Fruit fly (Drosophila melanogaster) whole organism, embryonic: ENCODE results near the gene Sptz.

Experiments
- Bgb ChIP-seq: fragments of 200-800 bp; sonication (Bioruptor generic); IDR thresholded peaks from 2 replicates; pipeline ENCODE4 v1.3.6; 2022; ENCODE audit warnings: missing biosample characterization, missing genetic modification characterization; ENCODE audit not compliant: partially characterized antibody
- CG10267 ChIP-seq: fragments of 200-800 bp; sonication (Bioruptor generic); optimal IDR thresholded peaks from 2 replicates; lab custom pipeline; 2018; ENCODE audit warnings: missing biosample characterization, mild to moderate bottlenecking, missing genetic modification characterization, moderate library complexity
- CG13287 ChIP-seq: fragments of 200-800 bp; sonication (Bioruptor generic); IDR thresholded peaks from 2 replicates; pipeline ENCODE4 v1.3.6; 2022; ENCODE audit warnings: missing biosample characterization, missing genetic modification characterization; ENCODE audit not compliant: partially characterized antibody
- CG15073 ChIP-seq: fragments of 200-800 bp; sonication (Bioruptor generic); optimal IDR thresholded peaks from 2 replicates; lab custom pipeline; 2016; ENCODE audit warnings: missing biosample characterization, missing genetic modification characterization
- CG1529 ChIP-seq: fragments of 200-800 bp; sonication (Bioruptor generic); optimal IDR thresholded peaks from 3 replicates; lab custom pipeline; 2018; ENCODE audit warnings: missing biosample characterization, missing genetic modification characterization
- CG15514 ChIP-seq: fragments of 200-800 bp; sonication (Bioruptor generic); optimal IDR thresholded peaks from 3 replicates; lab custom pipeline; 2017; ENCODE audit warnings: missing biosample characterization, missing genetic modification characterization, mild to moderate bottlenecking, moderate library complexity, missing genetic modification reagents
- CG17359 ChIP-seq: fragments of 200-800 bp; sonication (Bioruptor generic); optimal IDR thresholded peaks from 3 replicates; lab custom pipeline; 2018; ENCODE audit warnings: missing biosample characterization, mild to moderate bottlenecking, missing genetic modification characterization, moderate library complexity
- CG2678 ChIP-seq: fragments of 200-800 bp; sonication (Bioruptor generic); optimal IDR thresholded peaks from 3 replicates; lab custom pipeline; 2019; ENCODE audit warnings: missing biosample characterization, mild to moderate bottlenecking, missing genetic modification characterization, moderate library complexity
- CG2889 ChIP-seq: fragments of 200-800 bp; sonication (Bioruptor generic); IDR thresholded peaks from 3 replicates; pipeline ENCODE4 v1.3.6; 2022; ENCODE audit warnings: missing biosample characterization, missing genetic modification characterization
- CG3065 ChIP-seq: fragments of 200-800 bp; sonication (Bioruptor generic); optimal IDR thresholded peaks from 2 replicates; lab custom pipeline; 2016; ENCODE audit warnings: missing biosample characterization, missing genetic modification characterization
- CG31441 ChIP-seq: fragments of 200-800 bp; sonication (Bioruptor generic); IDR thresholded peaks from 2 replicates; pipeline ENCODE4 v1.3.6; 2022; ENCODE audit warnings: missing biosample characterization, missing genetic modification characterization
- CG32532 ChIP-seq: fragments of 200-800 bp; sonication (Bioruptor generic); IDR thresholded peaks from 2 replicates; pipeline ENCODE4 v1.3.6; 2022; ENCODE audit warnings: missing biosample characterization, missing genetic modification characterization
- CG34224 ChIP-seq: fragments of 200-800 bp; sonication (Bioruptor generic); IDR thresholded peaks from 3 replicates; pipeline ENCODE4 v1.3.6; 2022; ENCODE audit warnings: missing biosample characterization, missing genetic modification characterization; ENCODE audit not compliant: partially characterized antibody
- CG34376 ChIP-seq: fragments of 200-800 bp; sonication (Bioruptor generic); optimal IDR thresholded peaks from 2 replicates; lab custom pipeline; 2018; ENCODE audit warnings: missing biosample characterization, mild to moderate bottlenecking, missing genetic modification characterization
- CG5245 ChIP-seq: fragments of 200-800 bp; sonication (Bioruptor generic); optimal IDR thresholded peaks from 3 replicates; lab custom pipeline; 2016; ENCODE audit warnings: missing biosample characterization, missing genetic modification characterization
- CG7786 ChIP-seq: fragments of 200-800 bp; sonication (Bioruptor generic); optimal IDR thresholded peaks from 2 replicates; lab custom pipeline; 2016; ENCODE audit warnings: missing biosample characterization, missing genetic modification characterization
- CG7987 ChIP-seq: fragments of 200-800 bp; sonication (Bioruptor generic); optimal IDR thresholded peaks from 2 replicates; lab custom pipeline; 2018; ENCODE audit warnings: missing biosample characterization, mild to moderate bottlenecking, missing genetic modification characterization, moderate library complexity
- CG8388 ChIP-seq: fragments of 200-800 bp; sonication (Bioruptor generic); optimal IDR thresholded peaks from 2 replicates; lab custom pipeline; 2019; ENCODE audit warnings: missing biosample characterization, mild to moderate bottlenecking, missing genetic modification characterization, moderate library complexity
- CG9727 ChIP-seq: fragments of 200-800 bp; sonication (Bioruptor generic); optimal IDR thresholded peaks from 3 replicates; lab custom pipeline; 2017; ENCODE audit warnings: missing biosample characterization, mild to moderate bottlenecking, missing genetic modification characterization
- CG9932 ChIP-seq: fragments of 200-800 bp; sonication (Bioruptor generic); IDR thresholded peaks from 2 replicates; pipeline ENCODE4 v1.3.6; 2022; ENCODE audit warnings: missing biosample characterization, missing genetic modification characterization
- CoRest ChIP-seq: fragments of 200-800 bp; sonication (Bioruptor generic); optimal IDR thresholded peaks from 3 replicates; lab custom pipeline; 2018; ENCODE audit warnings: missing biosample characterization, mild to moderate bottlenecking, missing genetic modification characterization, moderate library complexity
- Dll ChIP-seq: fragments of 200-800 bp; sonication (Bioruptor generic); IDR thresholded peaks from 4 replicates; pipeline ENCODE4 v1.3.6; 2022; ENCODE audit warnings: missing biosample characterization, missing genetic modification characterization; ENCODE audit not compliant: partially characterized antibody
- Dref ChIP-seq: fragments of 200-800 bp; sonication (Bioruptor generic); IDR thresholded peaks from 2 replicates; pipeline ENCODE4 v1.3.6; 2022; ENCODE audit warnings: missing biosample characterization, missing genetic modification characterization
- Fer3 ChIP-seq: fragments of 200-800 bp; sonication (Bioruptor generic); optimal IDR thresholded peaks from 2 replicates; lab custom pipeline; 2018; ENCODE audit warnings: missing biosample characterization, mild to moderate bottlenecking, missing genetic modification characterization, moderate library complexity
- HLH54F ChIP-seq: fragments of 200-800 bp; sonication (Bioruptor generic); optimal IDR thresholded peaks from 3 replicates; lab custom pipeline; 2016; ENCODE audit warnings: missing biosample characterization, missing genetic modification characterization
- Med ChIP-seq: fragments of 200-800 bp; sonication (Bioruptor generic); peaks from one replicate; lab custom pipeline; 2016; ENCODE audit warnings: missing biosample characterization, missing genetic modification characterization, mild to moderate bottlenecking, inconsistent platforms, moderate library complexity
- Mrtf ChIP-seq: fragments of 200-800 bp; sonication (Bioruptor generic); IDR thresholded peaks from 3 replicates; pipeline ENCODE4 v1.3.6; 2022; ENCODE audit warnings: missing biosample characterization, missing genetic modification characterization
- NK7.1 ChIP-seq: fragments of 200-800 bp; sonication (Bioruptor generic); optimal IDR thresholded peaks from 3 replicates; lab custom pipeline; 2016; ENCODE audit warnings: missing biosample characterization, missing genetic modification characterization
- Optix ChIP-seq: fragments of 200-800 bp; sonication (Bioruptor generic); IDR thresholded peaks from 3 replicates; pipeline ENCODE4 v1.3.6; 2022; ENCODE audit warnings: missing biosample characterization, missing genetic modification characterization
- Side ChIP-seq: fragments of 200-800 bp; sonication (Bioruptor generic); optimal IDR thresholded peaks from 2 replicates; lab custom pipeline; 2016; ENCODE audit warnings: missing biosample characterization, missing genetic modification characterization
- Sry-δ ChIP-seq: fragments of 200-800 bp; sonication (Bioruptor generic); optimal IDR thresholded peaks from 2 replicates; lab custom pipeline; 2016; ENCODE audit warnings: missing biosample characterization, missing genetic modification characterization
- Vsx1 ChIP-seq: fragments of 200-800 bp; sonication (Bioruptor generic); optimal IDR thresholded peaks from 2 replicates; lab custom pipeline; 2017; ENCODE audit warnings: missing biosample characterization, mild to moderate bottlenecking, missing genetic modification characterization, missing genetic modification reagents
- Xbp1 ChIP-seq: fragments of 200-800 bp; sonication (Bioruptor generic); optimal IDR thresholded peaks from 3 replicates; lab custom pipeline; 2016; ENCODE audit warnings: missing biosample characterization, mild to moderate bottlenecking, missing genetic modification characterization
- ap ChIP-seq: fragments of 200-800 bp; sonication (Bioruptor generic); IDR thresholded peaks from 2 replicates; pipeline ENCODE4 v1.3.6; 2022; ENCODE audit warnings: missing biosample characterization, missing genetic modification characterization
- ara ChIP-seq: fragments of 200-800 bp; sonication (Bioruptor generic); IDR thresholded peaks from 2 replicates; pipeline ENCODE4 v1.3.6; 2022; ENCODE audit warnings: missing biosample characterization, missing genetic modification characterization
- ci ChIP-seq: fragments of 200-800 bp; sonication (Bioruptor generic); IDR thresholded peaks from 3 replicates; pipeline ENCODE4 v1.3.6; 2022; ENCODE audit warnings: missing biosample characterization, missing genetic modification characterization
- crp ChIP-seq, 2 experiments: fragments of 200-800 bp; sonication (Bioruptor generic); optimal IDR thresholded peaks; 2 replicates in 1 of 2; 3 replicates in 1 of 2; lab custom pipeline; 2017; ENCODE audit warnings: missing biosample characterization in 2 of 2, missing genetic modification characterization in 2 of 2, mild to moderate bottlenecking in 1 of 2, moderate library complexity in 1 of 2
- dm ChIP-seq: fragments of 200-800 bp; sonication (Bioruptor generic); optimal IDR thresholded peaks from 3 replicates; lab custom pipeline; 2016; ENCODE audit warnings: missing biosample characterization, missing genetic modification characterization
- dysf ChIP-seq: fragments of 200-800 bp; sonication (Bioruptor generic); IDR thresholded peaks from 3 replicates; pipeline ENCODE4 v1.3.6; 2022; ENCODE audit warnings: missing biosample characterization, missing genetic modification characterization
- fru ChIP-seq: fragments of >200 bp; optimal IDR thresholded peaks from 2 replicates; lab custom pipeline; 2017
- jing ChIP-seq: fragments of 200-800 bp; sonication (Bioruptor generic); optimal IDR thresholded peaks from 2 replicates; lab custom pipeline; 2018; ENCODE audit warnings: missing biosample characterization, mild to moderate bottlenecking, missing genetic modification characterization
- knrl ChIP-seq: fragments of 200-800 bp; sonication (Bioruptor generic); IDR thresholded peaks from 3 replicates; pipeline ENCODE4 v1.3.6; 2022; ENCODE audit warnings: missing biosample characterization, missing genetic modification characterization; ENCODE audit not compliant: partially characterized antibody
- lmd ChIP-seq: fragments of 200-800 bp; sonication (Bioruptor generic); IDR thresholded peaks from 2 replicates; pipeline ENCODE4 v1.3.6; 2022; ENCODE audit warnings: missing biosample characterization, missing genetic modification characterization
- pita ChIP-seq: fragments of 200-800 bp; sonication (Bioruptor generic); optimal IDR thresholded peaks from 2 replicates; lab custom pipeline; 2017; ENCODE audit warnings: missing biosample characterization, mild to moderate bottlenecking, missing genetic modification characterization
- pnt ChIP-seq: fragments of 200-800 bp; sonication (Bioruptor generic); optimal IDR thresholded peaks from 3 replicates; lab custom pipeline; 2016; ENCODE audit warnings: missing biosample characterization, missing genetic modification characterization
- pzg ChIP-seq: fragments of 200-800 bp; sonication (Bioruptor generic); optimal IDR thresholded peaks from 3 replicates; lab custom pipeline; 2018; ENCODE audit warnings: missing biosample characterization, mild to moderate bottlenecking, missing genetic modification characterization, moderate library complexity
- repo ChIP-seq: fragments of 200-800 bp; sonication (Bioruptor generic); optimal IDR thresholded peaks from 2 replicates; lab custom pipeline; 2016; ENCODE audit warnings: missing biosample characterization, missing genetic modification characterization
- salm ChIP-seq: fragments of 200-800 bp; sonication (Bioruptor generic); optimal IDR thresholded peaks from 2 replicates; lab custom pipeline; 2018; ENCODE audit warnings: missing biosample characterization, mild to moderate bottlenecking, missing genetic modification characterization
- tll ChIP-seq, 2 experiments: fragments of 200-800 bp in 1 of 2; fragments of >200 bp in 1 of 2; sonication (Bioruptor generic) in 1 of 2; optimal IDR thresholded peaks; 2 replicates each; lab custom pipeline; 2017 to 2019; ENCODE audit warnings: missing biosample characterization in 2 of 2, missing genetic modification characterization in 2 of 2, mild to moderate bottlenecking in 1 of 2, moderate library complexity in 1 of 2
- unc-4 ChIP-seq: fragments of 200-800 bp; sonication (Bioruptor generic); IDR thresholded peaks from 2 replicates; pipeline ENCODE4 v1.3.6; 2022; ENCODE audit warnings: missing biosample characterization, missing genetic modification characterization; ENCODE audit not compliant: partially characterized antibody

The Sptz gene

DNA sequence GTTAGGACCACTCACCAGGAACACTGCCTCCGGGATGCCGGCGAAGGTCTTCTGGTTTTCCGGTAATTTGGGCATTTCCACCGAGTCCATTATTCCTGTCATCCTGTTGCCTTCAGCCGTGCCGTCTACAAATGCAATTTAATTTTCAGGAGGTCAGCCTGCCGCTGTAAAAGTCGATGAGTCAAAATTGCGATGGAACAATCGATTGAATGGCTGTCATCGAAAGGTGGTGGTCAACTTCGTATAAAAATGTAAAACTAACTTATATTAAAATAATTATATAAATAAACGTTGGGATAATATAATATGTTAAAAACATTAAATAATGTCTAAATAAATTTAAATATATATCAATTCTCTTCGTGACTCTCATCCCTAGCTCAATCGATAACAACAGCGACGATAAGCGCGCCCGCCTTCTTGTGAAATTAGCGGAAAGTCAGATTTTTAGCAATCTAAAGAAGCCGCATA lies 12.2 kb upstream of the Sptz start, which contains the start of the genes mgr and Irbp (continued):
- TF ChIP-seq CG7987 (GFP tag; lab: Kevin White, UChicago) (no peak), knrl (peak; percentile 91), jing (peak; percentile 53), CG7786 (GFP tag; lab: Kevin White, UChicago) (peak; percentile 8), salm (tag; lab: Kevin White, UChicago) (peak; percentile 78), ara (GFP tag; lab: Robert Waterston, UW) (peak; percentile 95), Xbp1 (GFP tag; lab: Kevin White, UChicago) (peak; percentile 89), Side (GFP tag; lab: Kevin White, UChicago) (no peak), CG34376 (GFP tag; lab: Kevin White, UChicago) (peak; percentile 59), CG32532 (GFP tag; lab: Robert Waterston, UW) (peak; percentile 96), CG3065 (GFP tag; lab: Kevin White, UChicago) (peak; percentile 83), pnt (GFP tag; lab: Kevin White, UChicago) (peak; percentile 5), CG2678 (tag; lab: Kevin White, UChicago) (no peak), Dref (GFP tag; lab: Robert Waterston, UW) (peak; percentile 77), lmd (GFP tag; lab: Robert Waterston, UW) (peak; percentile 93), Optix (GFP tag; lab: Robert Waterston, UW) (peak; percentile 91), repo (no peak), Mrtf (no peak; the same call in 2 of the 3 replicates), CG9727 (GFP tag; lab: Kevin White, UChicago) (peak; percentile 94), NK7.1 (GFP tag; lab: Kevin White, UChicago) (no peak), dysf (peak; percentile 93), CG1529 (GFP tag; lab: Kevin White, UChicago) (peak; percentile 66), ap (peak; percentile 88), CG2889 (GFP tag; lab: Robert Waterston, UW) (peak; percentile 78; the same call in 2 of the 3 replicates), Vsx1 (GFP tag; lab: Kevin White, UChicago) (no peak), CG5245 (peak; percentile 76), fru (lab: Kevin White, UChicago) (no peak), tll (GFP tag; optimal IDR thresholded peaks at IDR 0.05; lab: Kevin White, UChicago) (peak in 1 of 2 experiments; percentile 86), CG8388 (GFP tag; lab: Kevin White, UChicago) (peak; percentile 91), CG15073 (GFP tag; lab: Kevin White, UChicago) (no peak)

DNA sequence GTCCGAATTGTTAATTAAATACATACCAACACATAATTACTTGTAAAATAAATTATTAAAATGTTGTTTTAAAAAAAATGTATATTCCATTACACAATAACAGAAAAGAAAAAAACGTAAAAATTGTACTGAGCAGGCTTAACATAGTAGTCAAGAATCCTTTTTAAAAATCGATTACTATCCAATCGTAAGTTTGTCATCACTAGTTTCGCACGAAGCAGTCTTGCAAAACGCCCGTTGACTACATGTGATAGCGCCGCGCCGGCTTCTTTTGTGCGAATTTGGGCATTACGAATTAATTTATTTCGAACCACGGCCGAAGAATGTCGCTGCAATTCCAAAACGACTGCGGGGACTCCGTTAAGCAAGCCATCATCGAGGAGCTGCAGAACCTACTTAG lies 9.5 kb upstream of the Sptz start, which contains the start of gene Ipo9:
TSS of gene Ipo9 (plus strand) at position 152 of the 400 bp plus-strand sequence.
- TF ChIP-seq CoRest (tag; lab: Kevin White, UChicago), result no peak
- peak; percentile 14; the same call in 1 of the 2 replicates for TF ChIP-seq CG9932 (GFP tag; lab: Robert Waterston, UW)
- no peak for TF ChIP-seq HLH54F (GFP tag; lab: Kevin White, UChicago)
- 0 out of 4 replicates have a peak, but pooled peaks have one; percentile 21 for TF ChIP-seq Dll (GFP tag; lab: Robert Waterston, UW)
- TF ChIP-seq Fer3 (tag; lab: Kevin White, UChicago), result no peak
- no peak for TF ChIP-seq CG31441 (GFP tag; lab: Robert Waterston, UW)
- TF ChIP-seq unc-4 (GFP tag; lab: Robert Waterston, UW), result 0 out of 2 replicates have a peak, but pooled peaks have one; percentile 33
- peak; percentile 44 for TF ChIP-seq CG13287
- peak; percentile 70 for TF ChIP-seq Med (GFP tag; lab: Kevin White, UChicago)
- 0 out of 2 replicates have a peak, but pooled peaks have one; percentile 8 for TF ChIP-seq Bgb (GFP tag; lab: Robert Waterston, UW)
- peak; percentile 30; the same call in 1 of the 3 replicates for TF ChIP-seq CG34224 (GFP tag; lab: Robert Waterston, UW)
- TF ChIP-seq ci (GFP tag; lab: Robert Waterston, UW), result no peak
- peak; percentile 73 for TF ChIP-seq Sry-δ (GFP tag; lab: Kevin White, UChicago)
- TF ChIP-seq CG15514 (GFP tag; lab: Kevin White, UChicago), result peak; percentile 21
- peak; percentile 43 for TF ChIP-seq dm (GFP tag; lab: Kevin White, UChicago)
- TF ChIP-seq pzg (GFP tag; lab: Kevin White, UChicago), result peak; percentile 46
- peak; percentile 65 for TF ChIP-seq Dref (GFP tag; lab: Robert Waterston, UW)
- no peak for TF ChIP-seq pita (GFP tag; lab: Kevin White, UChicago)
- peak; percentile 74 for TF ChIP-seq CG17359 (tag; lab: Kevin White, UChicago)
- TF ChIP-seq crp (GFP tag; optimal IDR thresholded peaks at IDR 0.05; lab: Kevin White, UChicago), result peak in 1 of 2 experiments; percentile 37
- peak; percentile 78 for TF ChIP-seq CG10267 (tag; lab: Kevin White, UChicago)
